Worm (Caenorhabditis elegans) whole organism, mixed stage, embryonic: ENCODE results near the gene F15E6.4.
A peak's percentile ranks its signal among the peaks of the same experiment; 100 is the strongest.

Experiments
- M03D4.4 ChIP-seq: sonication (generic microtip); optimal IDR thresholded peaks from 2 replicates; lab custom pipeline; 2017; ENCODE audit warnings: mild to moderate bottlenecking, missing genetic modification characterization, missing compliant biosample characterization
- bed-3 ChIP-seq: fragments of 200-800 bp; sonication (Bioruptor generic); optimal IDR thresholded peaks from 3 replicates; lab custom pipeline; 2018; ENCODE audit warnings: mild to moderate bottlenecking, missing genetic modification characterization, moderate library complexity, missing compliant biosample characterization
- blmp-1 ChIP-seq: fragments of 150-350 bp; optimal IDR thresholded peaks from 2 replicates; lab custom pipeline; 2014; ENCODE audit warnings: missing biosample characterization, missing genetic modification characterization
- ceh-39 ChIP-seq: fragments of 150-350 bp; optimal IDR thresholded peaks from 2 replicates; lab custom pipeline; 2014; ENCODE audit warnings: missing biosample characterization, missing genetic modification characterization
- ceh-43 ChIP-seq: fragments of 200-800 bp; sonication (Bioruptor generic); optimal IDR thresholded peaks from 2 replicates; lab custom pipeline; 2018; ENCODE audit warnings: mild to moderate bottlenecking, missing genetic modification characterization, moderate library complexity, missing compliant biosample characterization
- ceh-83 ChIP-seq: fragments of 200-800 bp; sonication (Bioruptor generic); optimal IDR thresholded peaks from 2 replicates; lab custom pipeline; 2018; ENCODE audit warnings: mild to moderate bottlenecking, missing genetic modification characterization, missing compliant biosample characterization
- ces-1 ChIP-seq: fragments of 150-350 bp; optimal IDR thresholded peaks from 2 replicates; lab custom pipeline; 2014; ENCODE audit warnings: missing biosample characterization, missing genetic modification reagents, missing genetic modification characterization
- cnd-1 ChIP-seq: fragments of 200-800 bp; sonication (Bioruptor generic); optimal IDR thresholded peaks from 2 replicates; lab custom pipeline; 2018; ENCODE audit warnings: mild to moderate bottlenecking, missing genetic modification characterization, missing compliant biosample characterization
- drap-1 ChIP-seq: fragments of 200-800 bp; sonication (Bioruptor generic); optimal IDR thresholded peaks from 3 replicates; lab custom pipeline; 2018; ENCODE audit warnings: mild to moderate bottlenecking, missing genetic modification characterization, missing compliant biosample characterization
- elt-3 ChIP-seq: fragments of 150-350 bp; optimal IDR thresholded peaks from 2 replicates; lab custom pipeline; 2014; ENCODE audit warnings: missing biosample characterization, missing genetic modification characterization
- flh-1 ChIP-seq: fragments of 200-800 bp; sonication (Bioruptor generic); optimal IDR thresholded peaks from 2 replicates; lab custom pipeline; 2018; ENCODE audit warnings: mild to moderate bottlenecking, missing genetic modification characterization, moderate library complexity, missing compliant biosample characterization
- ham-2 ChIP-seq: fragments of 200-800 bp; sonication (Bioruptor generic); optimal IDR thresholded peaks from 2 replicates; lab custom pipeline; 2018; ENCODE audit warnings: mild to moderate bottlenecking, missing genetic modification characterization, missing compliant biosample characterization
- hlh-1 ChIP-seq: fragments of 150-350 bp; optimal IDR thresholded peaks from 2 replicates; lab custom pipeline; 2014; ENCODE audit warnings: missing biosample characterization, missing genetic modification reagents, missing genetic modification characterization
- lsy-2 ChIP-seq: fragments of 150-350 bp; optimal IDR thresholded peaks from 2 replicates; lab custom pipeline; 2014; ENCODE audit warnings: missing biosample characterization, missing genetic modification characterization
- mab-5 ChIP-seq: fragments of 150-350 bp; optimal IDR thresholded peaks from 2 replicates; lab custom pipeline; 2014; ENCODE audit warnings: missing biosample characterization, missing genetic modification characterization
- mep-1 ChIP-seq: fragments of 150-350 bp; optimal IDR thresholded peaks from 2 replicates; lab custom pipeline; 2017; ENCODE audit warnings: missing biosample characterization, missing genetic modification reagents, missing genetic modification characterization, inconsistent platforms
- mls-2 ChIP-seq: sonication (generic microtip); optimal IDR thresholded peaks from 2 replicates; lab custom pipeline; 2016; ENCODE audit warnings: mild to moderate bottlenecking, missing genetic modification characterization, moderate library complexity, missing compliant biosample characterization
- nhr-12 ChIP-seq: fragments of 150-350 bp; optimal IDR thresholded peaks from 2 replicates; lab custom pipeline; 2014; ENCODE audit warnings: missing biosample characterization, missing genetic modification characterization
- nhr-2 ChIP-seq: fragments of 150-350 bp; optimal IDR thresholded peaks from 2 replicates; lab custom pipeline; 2014; ENCODE audit warnings: missing biosample characterization, missing genetic modification characterization
- nhr-237 ChIP-seq: fragments of 150-350 bp; optimal IDR thresholded peaks from 2 replicates; lab custom pipeline; 2014; ENCODE audit warnings: missing biosample characterization, missing genetic modification characterization
- nhr-28 ChIP-seq: fragments of 150-350 bp; optimal IDR thresholded peaks from 2 replicates; lab custom pipeline; 2014; ENCODE audit warnings: missing biosample characterization, missing genetic modification characterization
- nhr-76 ChIP-seq: sonication (generic microtip); optimal IDR thresholded peaks from 2 replicates; lab custom pipeline; 2017; ENCODE audit warnings: missing biosample characterization, missing genetic modification characterization
- pha-4 ChIP-seq: fragments of 150-350 bp; optimal IDR thresholded peaks from 2 replicates; lab custom pipeline; 2018; ENCODE audit warnings: missing biosample characterization, missing genetic modification reagents, missing genetic modification characterization
- sem-2 ChIP-seq: fragments of 200-800 bp; sonication (Bioruptor generic); optimal IDR thresholded peaks from 2 replicates; lab custom pipeline; 2018; ENCODE audit warnings: mild to moderate bottlenecking, missing genetic modification characterization, missing compliant biosample characterization
- tbx-8 ChIP-seq: fragments of 200-800 bp; sonication (Bioruptor generic); optimal IDR thresholded peaks from 2 replicates; lab custom pipeline; 2018; ENCODE audit warnings: mild to moderate bottlenecking, missing genetic modification characterization, moderate library complexity, missing compliant biosample characterization
- unc-120 ChIP-seq: sonication (generic microtip); optimal IDR thresholded peaks from 2 replicates; lab custom pipeline; 2017; ENCODE audit warnings: missing genetic modification characterization, missing compliant biosample characterization; ENCODE audit not compliant: poor library complexity, severe bottlenecking
- unc-39 ChIP-seq: fragments of 150-350 bp; optimal IDR thresholded peaks from 2 replicates; lab custom pipeline; 2014; ENCODE audit warnings: missing biosample characterization, missing genetic modification characterization
- unc-62 ChIP-seq: fragments of 150-350 bp; optimal IDR thresholded peaks from 2 replicates; lab custom pipeline; 2014; ENCODE audit warnings: missing biosample characterization, missing genetic modification reagents, missing genetic modification characterization
- zip-8 ChIP-seq: fragments of 150-350 bp; optimal IDR thresholded peaks from 2 replicates; lab custom pipeline; 2014; ENCODE audit warnings: missing biosample characterization, missing genetic modification characterization
- ztf-11 ChIP-seq: fragments of 150-350 bp; optimal IDR thresholded peaks from 2 replicates; lab custom pipeline; 2014; ENCODE audit warnings: missing biosample characterization, missing genetic modification characterization

The F15E6.4 gene

ce11 chrIV:4298983-4299382 is 7.7 kb downstream of the F15E6.4 start, which contains the start of gene F15E6.9:
F15E6.9 (minus strand) TSS chrIV:4299083.
- no peak for TF ChIP-seq ces-1
- no peak for TF ChIP-seq hlh-1 (tag; lab: Kevin White, UChicago)
- no peak for TF ChIP-seq bed-3 (GFP tag; lab: Kevin White, UChicago)
- TF ChIP-seq unc-120 (tag; lab: Kevin White, UChicago) = no peak
- no peak for TF ChIP-seq lsy-2 (tag; lab: Kevin White, UChicago)
- no peak for TF ChIP-seq mep-1 (tag; lab: Kevin White, UChicago)
- TF ChIP-seq ceh-43 (GFP tag; lab: Kevin White, UChicago) = no peak
- no peak for TF ChIP-seq elt-3
- no peak for TF ChIP-seq tbx-8
- TF ChIP-seq nhr-76 (tag; lab: Kevin White, UChicago) = no peak
- TF ChIP-seq mab-5 (tag; lab: Kevin White, UChicago) = no peak
- TF ChIP-seq nhr-28 = no peak
- no peak for TF ChIP-seq ztf-11 (tag; lab: Kevin White, UChicago)
- no peak for TF ChIP-seq unc-62 (GFP tag; lab: Kevin White, UChicago)
- TF ChIP-seq ham-2 = no peak
- TF ChIP-seq nhr-2 (tag; lab: Kevin White, UChicago) = no peak
- no peak for TF ChIP-seq sem-2
- no peak for TF ChIP-seq nhr-237 (tag; lab: Kevin White, UChicago)

- TF ChIP-seq bed-3 (GFP tag; lab: Kevin White, UChicago) (no peak), nhr-12 (tag; lab: Kevin White, UChicago) (no peak), unc-120 (tag; lab: Kevin White, UChicago) (no peak), hlh-1 (tag; lab: Kevin White, UChicago) (no peak), ceh-39 (tag; lab: Kevin White, UChicago) (no peak), mls-2 (no peak), mep-1 (tag; lab: Kevin White, UChicago) (no peak), drap-1 (no peak)
Observed at ce11 chrIV:4299994-4300393, 8.7 kb downstream of the F15E6.4 start.

- TF ChIP-seq M03D4.4 (tag; lab: Kevin White, UChicago) (no peak), nhr-2 (tag; lab: Kevin White, UChicago) (no peak), nhr-28 (no peak), mep-1 (tag; lab: Kevin White, UChicago) (no peak), ceh-83 (no peak)
Observed at ce11 chrIV:4301202-4301601, 9.9 kb downstream of the F15E6.4 start, which contains the start of gene lgc-22. lgc-22 (plus strand) TSS chrIV:4301306.

- TF ChIP-seq ces-1 (no peak), unc-62 (GFP tag; lab: Kevin White, UChicago) (no peak), unc-120 (tag; lab: Kevin White, UChicago) (no peak)
Observed at ce11 chrIV:4306317-4306716, 15.0 kb downstream of the F15E6.4 start.

- no peak for TF ChIP-seq unc-62 (GFP tag; lab: Kevin White, UChicago)
- TF ChIP-seq lsy-2 (tag; lab: Kevin White, UChicago) = peak; percentile 13
Observed at ce11 chrIV:4307227-4307946, 16.1 kb downstream of the F15E6.4 start, which contains the start of gene set-9. set-9 (plus strand) TSS chrIV:4307896.

ce11 chrIV:4316813-4317408 is 25.6 kb downstream of the F15E6.4 start, which contains the start of gene Y24D9B.1:
Y24D9B.1 (plus strand) TSS chrIV:4317358.
- no peak for TF ChIP-seq drap-1
- no peak for TF ChIP-seq cnd-1 (tag; lab: Kevin White, UChicago)
- TF ChIP-seq unc-39 = no peak
- TF ChIP-seq blmp-1 (tag; lab: Kevin White, UChicago) = no peak
- no peak for TF ChIP-seq mls-2
- no peak for TF ChIP-seq ces-1
- TF ChIP-seq nhr-76 (tag; lab: Kevin White, UChicago) = no peak
- TF ChIP-seq unc-120 (tag; lab: Kevin White, UChicago) = no peak
- TF ChIP-seq flh-1 = no peak
- no peak for TF ChIP-seq zip-8 (tag; lab: Kevin White, UChicago)
- no peak for TF ChIP-seq M03D4.4 (tag; lab: Kevin White, UChicago)
- no peak for TF ChIP-seq nhr-12 (tag; lab: Kevin White, UChicago)
- TF ChIP-seq pha-4 (tag; lab: Kevin White, UChicago) = no peak
- TF ChIP-seq tbx-8 = no peak
- no peak for TF ChIP-seq ham-2
